Fruit fly (Drosophila melanogaster) whole organism, embryonic: ENCODE data around the gene CG1024.

Experiments used
- CG10431 ChIP-seq: fragments of 200-800 bp; sonication (Bioruptor generic); optimal IDR thresholded peaks from 3 replicates; lab custom pipeline; 2018; ENCODE audit warnings: missing biosample characterization, mild to moderate bottlenecking, missing genetic modification characterization
- CG11093 ChIP-seq: fragments of 200-800 bp; sonication (Bioruptor generic); IDR thresholded peaks from 3 replicates; pipeline ENCODE4 v1.3.6; 2022; ENCODE audit warnings: missing biosample characterization, missing genetic modification characterization
- CG12071 ChIP-seq: fragments of 200-800 bp; sonication (Bioruptor generic); optimal IDR thresholded peaks from 3 replicates; lab custom pipeline; 2018; ENCODE audit warnings: missing biosample characterization, mild to moderate bottlenecking, missing genetic modification characterization
- CG12659 ChIP-seq: fragments of 200-800 bp; sonication (Bioruptor generic); optimal IDR thresholded peaks from 3 replicates; lab custom pipeline; 2017; ENCODE audit warnings: mild to moderate bottlenecking, missing biosample characterization, missing genetic modification reagents, missing genetic modification characterization
- CG13287 ChIP-seq: fragments of 200-800 bp; sonication (Bioruptor generic); IDR thresholded peaks from 2 replicates; pipeline ENCODE4 v1.3.6; 2022; ENCODE audit warnings: missing biosample characterization, missing genetic modification characterization; ENCODE audit not compliant: partially characterized antibody
- CG15601 ChIP-seq: fragments of 200-800 bp; sonication (Bioruptor generic); optimal IDR thresholded peaks from 3 replicates; lab custom pipeline; 2019; ENCODE audit warnings: missing biosample characterization, mild to moderate bottlenecking, missing genetic modification characterization, moderate library complexity
- CG1647 ChIP-seq: fragments of 200-800 bp; sonication (Bioruptor generic); optimal IDR thresholded peaks from 3 replicates; lab custom pipeline; 2016; ENCODE audit warnings: missing biosample characterization, missing genetic modification characterization
- CG17328 ChIP-seq: fragments of 200-800 bp; sonication (Bioruptor generic); IDR thresholded peaks from 2 replicates; pipeline ENCODE4 v1.3.6; 2022; ENCODE audit warnings: missing biosample characterization, missing genetic modification characterization
- CG17912 ChIP-seq: fragments of 200-800 bp; sonication (Bioruptor generic); optimal IDR thresholded peaks from 2 replicates; lab custom pipeline; 2018; ENCODE audit warnings: missing biosample characterization, mild to moderate bottlenecking, missing genetic modification characterization
- CG1832 ChIP-seq: fragments of 200-800 bp; sonication (Bioruptor generic); optimal IDR thresholded peaks from 2 replicates; lab custom pipeline; 2017; ENCODE audit warnings: missing biosample characterization, mild to moderate bottlenecking, missing genetic modification characterization, inconsistent platforms
- CG3726 ChIP-seq: fragments of 200-800 bp; sonication (Bioruptor generic); IDR thresholded peaks from 3 replicates; pipeline ENCODE4, ENCODE4 v1.3.6; 2022; ENCODE audit warnings: missing biosample characterization, missing genetic modification characterization
- CG4820 ChIP-seq: fragments of 200-800 bp; sonication (Bioruptor generic); optimal IDR thresholded peaks from 3 replicates; lab custom pipeline; 2016; ENCODE audit warnings: missing biosample characterization, missing genetic modification characterization
- CG5953 ChIP-seq: fragments of 200-800 bp; sonication (Bioruptor generic); IDR thresholded peaks from 2 replicates; pipeline ENCODE4 v1.3.6; 2022; ENCODE audit warnings: missing biosample characterization, missing genetic modification characterization
- CG6813 ChIP-seq: fragments of 200-800 bp; sonication (Bioruptor generic); optimal IDR thresholded peaks from 2 replicates; lab custom pipeline; 2017; ENCODE audit warnings: missing biosample characterization, missing genetic modification characterization, mild to moderate bottlenecking, moderate library complexity, missing genetic modification reagents
- CG7271 ChIP-seq: fragments of 200-800 bp; sonication (Bioruptor generic); optimal IDR thresholded peaks from 2 replicates; lab custom pipeline; 2018; ENCODE audit warnings: missing biosample characterization, mild to moderate bottlenecking, missing genetic modification characterization, moderate library complexity
- D ChIP-seq, 2 experiments: fragments of 200-800 bp in 1 of 2; fragments of >200 bp in 1 of 2; sonication (Bioruptor generic) in 1 of 2; optimal IDR thresholded peaks; 2 replicates in 1 of 2; 3 replicates in 1 of 2; lab custom pipeline; 2017; ENCODE audit warnings: mild to moderate bottlenecking in 1 of 2, missing biosample characterization in 1 of 2, missing genetic modification characterization in 1 of 2, missing genetic modification reagents in 1 of 2
- D19B ChIP-seq: fragments of 200-800 bp; sonication (Bioruptor generic); optimal IDR thresholded peaks from 2 replicates; lab custom pipeline; 2017; ENCODE audit warnings: missing biosample characterization, mild to moderate bottlenecking, missing genetic modification characterization
- E2f1 ChIP-seq: fragments of 200-800 bp; sonication (Bioruptor generic); IDR thresholded peaks from 2 replicates; pipeline ENCODE4 v1.3.6; 2022; ENCODE audit warnings: missing biosample characterization, missing genetic modification characterization
- ERR ChIP-seq: fragments of 200-800 bp; sonication (Bioruptor generic); optimal IDR thresholded peaks from 2 replicates; lab custom pipeline; 2016; ENCODE audit warnings: missing biosample characterization, missing genetic modification characterization
- Kr ChIP-seq: fragments of 200-800 bp; sonication (Bioruptor generic); optimal IDR thresholded peaks from 2 replicates; lab custom pipeline; 2017; ENCODE audit warnings: missing biosample characterization, mild to moderate bottlenecking, missing genetic modification characterization
- Oli ChIP-seq: fragments of 200-800 bp; sonication (Bioruptor generic); optimal IDR thresholded peaks from 2 replicates; lab custom pipeline; 2018; ENCODE audit warnings: missing biosample characterization, mild to moderate bottlenecking, missing genetic modification characterization, moderate library complexity
- Ptx1 ChIP-seq: fragments of 200-800 bp; sonication (Bioruptor generic); IDR thresholded peaks from 2 replicates; pipeline ENCODE4 v1.3.6; 2022; ENCODE audit warnings: missing biosample characterization, missing genetic modification characterization
- Rfx ChIP-seq: fragments of 200-800 bp; sonication (Bioruptor generic); IDR thresholded peaks from 2 replicates; pipeline ENCODE4 v1.3.6; 2022; ENCODE audit warnings: missing biosample characterization, missing genetic modification characterization
- Side ChIP-seq: fragments of 200-800 bp; sonication (Bioruptor generic); optimal IDR thresholded peaks from 2 replicates; lab custom pipeline; 2016; ENCODE audit warnings: missing biosample characterization, missing genetic modification characterization
- Taf1 ChIP-seq: fragments of 200-800 bp; sonication (Bioruptor generic); IDR thresholded peaks from 2 replicates; pipeline ENCODE4 v1.3.6; 2022; ENCODE audit warnings: missing biosample characterization, missing genetic modification characterization
- ara ChIP-seq: fragments of 200-800 bp; sonication (Bioruptor generic); IDR thresholded peaks from 2 replicates; pipeline ENCODE4 v1.3.6; 2022; ENCODE audit warnings: missing biosample characterization, missing genetic modification characterization
- bigmax ChIP-seq: fragments of 200-800 bp; sonication (Bioruptor generic); optimal IDR thresholded peaks from 2 replicates; lab custom pipeline; 2018; ENCODE audit warnings: missing biosample characterization, mild to moderate bottlenecking, missing genetic modification characterization
- caup ChIP-seq: fragments of 200-800 bp; sonication (Bioruptor generic); optimal IDR thresholded peaks from 3 replicates; lab custom pipeline; 2017; ENCODE audit warnings: missing biosample characterization, mild to moderate bottlenecking, missing genetic modification characterization, moderate library complexity; ENCODE audit not compliant: severe bottlenecking
- disco-r ChIP-seq: fragments of 200-800 bp; sonication (Bioruptor generic); optimal IDR thresholded peaks from 2 replicates; lab custom pipeline; 2016; ENCODE audit warnings: missing biosample characterization, missing genetic modification characterization
- ems ChIP-seq: fragments of 200-800 bp; sonication (Bioruptor generic); optimal IDR thresholded peaks from 3 replicates; lab custom pipeline; 2016; ENCODE audit warnings: missing biosample characterization, missing genetic modification characterization
- fd102C ChIP-seq: fragments of 200-800 bp; sonication (Bioruptor generic); optimal IDR thresholded peaks from 2 replicates; lab custom pipeline; 2018; ENCODE audit warnings: missing biosample characterization, mild to moderate bottlenecking, missing genetic modification characterization, moderate library complexity
- gce ChIP-seq: fragments of 200-800 bp; sonication (Bioruptor generic); IDR thresholded peaks from 3 replicates; pipeline ENCODE4 v1.3.6; 2022; ENCODE audit warnings: missing biosample characterization, missing genetic modification characterization
- jing ChIP-seq: fragments of 200-800 bp; sonication (Bioruptor generic); optimal IDR thresholded peaks from 2 replicates; lab custom pipeline; 2018; ENCODE audit warnings: missing biosample characterization, mild to moderate bottlenecking, missing genetic modification characterization
- lab ChIP-seq: fragments of 200-800 bp; sonication (Bioruptor generic); optimal IDR thresholded peaks from 3 replicates; lab custom pipeline; 2017; ENCODE audit warnings: missing biosample characterization, missing genetic modification characterization, mild to moderate bottlenecking, moderate library complexity, missing genetic modification reagents
- lilli ChIP-seq: fragments of 200-800 bp; sonication (Bioruptor generic); optimal IDR thresholded peaks from 3 replicates; lab custom pipeline; 2016; ENCODE audit warnings: missing biosample characterization, missing genetic modification characterization
- luna ChIP-seq: fragments of 200-800 bp; sonication (Bioruptor generic); optimal IDR thresholded peaks from 2 replicates; lab custom pipeline; 2016; ENCODE audit warnings: missing biosample characterization, missing genetic modification characterization
- nom ChIP-seq: fragments of 200-800 bp; sonication (Bioruptor generic); optimal IDR thresholded peaks from 2 replicates; lab custom pipeline; 2017; ENCODE audit warnings: missing biosample characterization, missing genetic modification characterization, mild to moderate bottlenecking, moderate library complexity, missing genetic modification reagents
- onecut ChIP-seq: fragments of 200-800 bp; sonication (Bioruptor generic); IDR thresholded peaks from 2 replicates; pipeline ENCODE4 v1.3.6; 2022; ENCODE audit warnings: missing biosample characterization, missing genetic modification characterization
- pb ChIP-seq: fragments of 200-800 bp; sonication (Bioruptor generic); optimal IDR thresholded peaks from 3 replicates; lab custom pipeline; 2016; ENCODE audit warnings: missing biosample characterization, missing genetic modification characterization
- peb ChIP-seq: fragments of 200-800 bp; sonication (Bioruptor generic); IDR thresholded peaks from 2 replicates; pipeline ENCODE4 v1.3.6; 2022; ENCODE audit warnings: missing biosample characterization, missing genetic modification characterization
- pros ChIP-seq: fragments of 200-800 bp; sonication (Bioruptor generic); optimal IDR thresholded peaks from 3 replicates; lab custom pipeline; 2019; ENCODE audit warnings: missing biosample characterization, mild to moderate bottlenecking, missing genetic modification characterization, moderate library complexity
- run ChIP-seq: fragments of 200-800 bp; sonication (Bioruptor generic); optimal IDR thresholded peaks from 3 replicates; lab custom pipeline; 2018; ENCODE audit warnings: missing biosample characterization, mild to moderate bottlenecking, missing genetic modification characterization
- sisA ChIP-seq: fragments of 200-800 bp; sonication (Bioruptor generic); IDR thresholded peaks from 2 replicates; pipeline ENCODE4 v1.3.6; 2022; ENCODE audit warnings: missing biosample characterization, missing genetic modification characterization
- tap ChIP-seq: fragments of 200-800 bp; optimal IDR thresholded peaks from 3 replicates; lab custom pipeline; 2019; ENCODE audit warnings: missing biosample characterization, mild to moderate bottlenecking, missing genetic modification characterization, moderate library complexity
- tll ChIP-seq, 2 experiments: fragments of 200-800 bp in 1 of 2; fragments of >200 bp in 1 of 2; sonication (Bioruptor generic) in 1 of 2; optimal IDR thresholded peaks; 2 replicates each; lab custom pipeline; 2017 to 2019; ENCODE audit warnings: missing biosample characterization in 2 of 2, missing genetic modification characterization in 2 of 2, mild to moderate bottlenecking in 1 of 2, moderate library complexity in 1 of 2
- unc-4 ChIP-seq: fragments of 200-800 bp; sonication (Bioruptor generic); IDR thresholded peaks from 2 replicates; pipeline ENCODE4 v1.3.6; 2022; ENCODE audit warnings: missing biosample characterization, missing genetic modification characterization; ENCODE audit not compliant: partially characterized antibody
- vvl ChIP-seq: fragments of 200-800 bp; sonication (Bioruptor generic); IDR thresholded peaks from 2 replicates; pipeline ENCODE4 v1.3.6; 2022; ENCODE audit warnings: missing biosample characterization, missing genetic modification characterization

The CG1024 gene

dm6 chr3R:6410412-6411225 lies 30.5 kb upstream of the CG1024 start (continued):
- TF ChIP-seq lab (GFP tag; lab: Kevin White, UChicago) (peak; percentile 88), tap (tag; lab: Kevin White, UChicago) (peak; percentile 86), fd102C (peak; percentile 6), ems (GFP tag; lab: Kevin White, UChicago) (peak; percentile 78), CG7271 (tag; lab: Kevin White, UChicago) (peak; percentile 42), tll (GFP tag; optimal IDR thresholded peaks at IDR 0.05; lab: Kevin White, UChicago) (peak in 1 of 2 experiments; percentile 10), disco-r (GFP tag; lab: Kevin White, UChicago) (peak; percentile 73), CG4820 (peak; percentile 81), CG11093 (GFP tag; lab: Robert Waterston, UW) (peak; percentile 74; the same call in 2 of the 3 replicates), D19B (peak; percentile 80), run (tag; lab: Kevin White, UChicago) (peak; percentile 42), Ptx1 (peak; percentile 71), CG1832 (GFP tag; lab: Kevin White, UChicago) (no peak), CG3726 (GFP tag; lab: Robert Waterston, UW) (0 out of 3 replicates have a peak, but pooled peaks have one; percentile 74), unc-4 (GFP tag; lab: Robert Waterston, UW) (no peak), E2f1 (GFP tag; lab: Robert Waterston, UW) (no peak; the same call in 1 of the 2 replicates), CG13287 (GFP tag; lab: Robert Waterston, UW) (peak; percentile 16; the same call in 1 of the 2 replicates), pb (GFP tag; lab: Kevin White, UChicago) (peak; percentile 76), CG10431 (GFP tag; lab: Kevin White, UChicago) (peak; percentile 49), CG17912 (no peak), CG15601 (peak; percentile 84), CG17328 (GFP tag; lab: Robert Waterston, UW) (peak; percentile 31), peb (GFP tag; lab: Robert Waterston, UW) (peak; percentile 14; the same call in 1 of the 2 replicates), D (optimal IDR thresholded peaks at IDR 0.05; lab: Kevin White, UChicago) (no peak), D (GFP tag; optimal IDR thresholded peaks at IDR 0.05; lab: Kevin White, UChicago) (peak; percentile 86), bigmax (GFP tag; lab: Kevin White, UChicago) (no peak), jing (GFP tag; lab: Kevin White, UChicago) (peak; percentile 74), Oli (peak; percentile 95), Side (peak; percentile 74), sisA (GFP tag; lab: Robert Waterston, UW) (peak; percentile 73), Taf1 (no peak), onecut (peak; percentile 52), CG6813 (GFP tag; lab: Kevin White, UChicago) (peak; percentile 76), Rfx (peak; percentile 63), luna (GFP tag; lab: Kevin White, UChicago) (no peak), vvl (GFP tag; lab: Robert Waterston, UW) (peak; percentile 63), CG12659 (peak; percentile 94), ERR (GFP tag; lab: Kevin White, UChicago) (peak; percentile 41), pros (GFP tag; lab: Kevin White, UChicago) (peak; percentile 60), ara (GFP tag; lab: Robert Waterston, UW) (peak; percentile 63; the same call in 1 of the 2 replicates), nom (GFP tag; lab: Kevin White, UChicago) (peak; percentile 92), CG12071 (GFP tag; lab: Kevin White, UChicago) (peak; percentile 75), gce (GFP tag; lab: Robert Waterston, UW) (peak; percentile 43; the same call in 1 of the 3 replicates), CG5953 (GFP tag; lab: Robert Waterston, UW) (peak; percentile 30; the same call in 1 of the 2 replicates), lilli (GFP tag; lab: Kevin White, UChicago) (peak; percentile 90), CG1647 (GFP tag; lab: Kevin White, UChicago) (peak; percentile 74), caup (peak; percentile 77), Kr (peak; percentile 23)
